Worm (Caenorhabditis elegans): ENCODE data around the gene nhr-32.

Gene nhr-32

DNA sequence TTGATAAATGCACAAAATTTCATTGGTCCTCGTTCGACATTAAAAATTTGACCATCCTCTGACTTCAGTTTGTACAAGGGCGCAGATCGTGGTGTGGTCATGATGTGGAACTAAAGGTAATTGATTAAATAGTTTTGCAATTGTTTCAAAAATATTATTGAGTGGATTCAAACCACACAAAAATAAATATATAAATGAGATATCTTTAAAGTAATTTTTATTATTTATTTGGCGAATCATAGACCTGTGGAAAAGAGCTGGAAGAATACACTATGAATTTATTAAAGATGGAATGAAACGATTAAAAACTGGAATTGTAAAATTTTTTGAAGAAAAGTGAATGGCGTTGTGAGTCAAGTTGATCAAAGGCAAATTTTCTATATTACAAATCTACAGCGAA is 28.3 kb upstream of the nhr-32 start, which contains the start of gene skr-20:
Gene skr-20 (minus strand): TSS at position 101 of the 400 bp plus-strand sequence.
- TF ChIP-seq T22C8.4 (GFP tag; IDR thresholded peaks at IDR 0.05) (no peak), med-1 (GFP tag; optimal IDR thresholded peaks at IDR 0.05; ENCODE audit: insufficient read depth) (no peak)

ce11 chrX:13224608-13225007 is 27.2 kb upstream of the nhr-32 start, which contains the start of gene skr-19:
Gene skr-19 (minus strand): TSS chrX:13224708.
- TF ChIP-seq T22C8.4 (GFP tag; IDR thresholded peaks at IDR 0.05) (no peak), med-1 (GFP tag; optimal IDR thresholded peaks at IDR 0.05; ENCODE audit: insufficient read depth) (no peak), ztf-23 (GFP tag; IDR thresholded peaks at IDR 0.05) (no peak), ref-1 (GFP tag; conservative IDR thresholded peaks at IDR 0.05) (no peak), tab-1 (GFP tag; IDR thresholded peaks at IDR 0.05) (no peak), ztf-29 (GFP tag; IDR thresholded peaks at IDR 0.05) (no peak), flt-1 (GFP tag; IDR thresholded peaks at IDR 0.05) (no peak), klf-2 (GFP tag; conservative IDR thresholded peaks at IDR 0.05) (no peak), cog-1 (tag; optimal IDR thresholded peaks at IDR 0.05) (no peak)

- TF ChIP-seq T22C8.4 (GFP tag; IDR thresholded peaks at IDR 0.05), result no peak
- peak; percentile 17 for TF ChIP-seq cog-1 (tag; optimal IDR thresholded peaks at IDR 0.05)
Measured at ce11 chrX:13225111-13225905, 26.5 kb upstream of the nhr-32 start.

ce11 chrX:13226614-13227096 is 25.1 kb upstream of the nhr-32 start, which contains the start of gene skr-21:
Gene skr-21 (minus strand): TSS chrX:13226664.
- no peak for TF ChIP-seq ztf-29 (GFP tag; IDR thresholded peaks at IDR 0.05)
- TF ChIP-seq klf-2 (GFP tag; conservative IDR thresholded peaks at IDR 0.05), result no peak
- no peak for TF ChIP-seq ztf-23 (GFP tag; IDR thresholded peaks at IDR 0.05)
- TF ChIP-seq ref-1 (GFP tag; conservative IDR thresholded peaks at IDR 0.05), result no peak
- peak; percentile 35 for TF ChIP-seq cog-1 (tag; optimal IDR thresholded peaks at IDR 0.05)
- TF ChIP-seq med-1 (GFP tag; optimal IDR thresholded peaks at IDR 0.05; ENCODE audit: insufficient read depth), result no peak
- TF ChIP-seq tab-1 (GFP tag; IDR thresholded peaks at IDR 0.05), result no peak
- peak; percentile 87 for TF ChIP-seq T22C8.4 (GFP tag; IDR thresholded peaks at IDR 0.05)
- no peak; the same call in 1 of the 2 replicates for TF ChIP-seq flt-1 (GFP tag; IDR thresholded peaks at IDR 0.05)

- no peak for TF ChIP-seq flt-1 (GFP tag; IDR thresholded peaks at IDR 0.05)
- no peak for TF ChIP-seq ztf-29 (GFP tag; IDR thresholded peaks at IDR 0.05)
- TF ChIP-seq T22C8.4 (GFP tag; IDR thresholded peaks at IDR 0.05), result no peak
- TF ChIP-seq cog-1 (tag; optimal IDR thresholded peaks at IDR 0.05), result no peak
- TF ChIP-seq ztf-23 (GFP tag; IDR thresholded peaks at IDR 0.05), result no peak
- TF ChIP-seq klf-2 (GFP tag; conservative IDR thresholded peaks at IDR 0.05), result no peak
- TF ChIP-seq tab-1 (GFP tag; IDR thresholded peaks at IDR 0.05), result no peak
- no peak for TF ChIP-seq ref-1 (GFP tag; conservative IDR thresholded peaks at IDR 0.05)
Measured at ce11 chrX:13227778-13228177, 24.0 kb upstream of the nhr-32 start.

DNA sequence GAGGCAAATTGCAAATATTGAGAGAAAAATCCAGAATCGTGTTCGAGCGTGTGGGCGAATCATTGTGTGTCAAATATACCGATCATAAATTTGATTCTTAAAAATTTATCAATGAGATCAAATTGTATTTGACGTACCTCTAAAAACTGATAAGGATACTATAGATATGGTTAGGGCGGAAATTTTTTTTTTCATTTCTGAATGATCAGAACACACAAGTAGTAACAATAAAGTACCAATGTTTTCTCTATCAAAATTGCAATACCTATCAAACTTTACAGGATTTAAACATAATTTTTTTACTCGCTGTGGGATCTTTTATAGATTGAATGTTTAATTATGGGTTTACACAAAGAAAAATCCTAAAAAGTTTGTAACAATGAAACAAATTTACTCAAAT is 19.5 kb upstream of the nhr-32 start, which contains the start of gene bgnt-1.5:
Gene bgnt-1.5 (minus strand): TSS at position 101 of the 400 bp plus-strand sequence.
- TF ChIP-seq ref-1 (GFP tag; conservative IDR thresholded peaks at IDR 0.05) (no peak), ztf-23 (GFP tag; IDR thresholded peaks at IDR 0.05) (no peak), cog-1 (tag; optimal IDR thresholded peaks at IDR 0.05) (no peak), tab-1 (GFP tag; IDR thresholded peaks at IDR 0.05) (no peak), klf-2 (GFP tag; conservative IDR thresholded peaks at IDR 0.05) (no peak), med-1 (GFP tag; optimal IDR thresholded peaks at IDR 0.05; ENCODE audit: insufficient read depth) (no peak), flt-1 (GFP tag; IDR thresholded peaks at IDR 0.05) (no peak), ztf-29 (GFP tag; IDR thresholded peaks at IDR 0.05) (no peak), T22C8.4 (GFP tag; IDR thresholded peaks at IDR 0.05) (no peak)

DNA sequence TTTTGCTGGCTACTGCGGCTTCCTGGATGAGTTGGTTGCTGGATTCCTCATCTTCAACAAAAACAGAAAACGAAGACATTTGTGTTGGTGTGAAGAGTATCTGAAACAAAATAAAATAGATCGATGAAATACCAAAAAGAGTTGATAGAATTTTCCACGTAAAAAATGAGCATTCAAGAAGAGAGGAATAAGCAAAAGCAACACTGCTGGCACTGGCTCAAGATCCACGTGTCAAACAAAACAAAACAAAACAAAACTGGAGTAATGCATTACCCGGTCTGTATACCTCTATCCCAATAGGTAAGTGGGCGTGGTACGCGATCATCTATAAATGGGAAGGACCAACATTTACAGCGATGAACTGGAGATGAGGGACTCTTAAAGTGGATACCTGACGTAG is 16.9 kb upstream of the nhr-32 start, which contains the start of gene K08H2.2:
Gene K08H2.2 (minus strand): TSS at position 101 of the 400 bp plus-strand sequence.
- TF ChIP-seq flt-1 (GFP tag; IDR thresholded peaks at IDR 0.05) (no peak), ztf-23 (GFP tag; IDR thresholded peaks at IDR 0.05) (no peak), med-1 (GFP tag; optimal IDR thresholded peaks at IDR 0.05; ENCODE audit: insufficient read depth) (no peak), tab-1 (GFP tag; IDR thresholded peaks at IDR 0.05) (no peak), cog-1 (tag; optimal IDR thresholded peaks at IDR 0.05) (no peak), T22C8.4 (GFP tag; IDR thresholded peaks at IDR 0.05) (no peak), klf-2 (GFP tag; conservative IDR thresholded peaks at IDR 0.05) (no peak), ref-1 (GFP tag; conservative IDR thresholded peaks at IDR 0.05) (no peak), ztf-29 (GFP tag; IDR thresholded peaks at IDR 0.05) (no peak)

DNA sequence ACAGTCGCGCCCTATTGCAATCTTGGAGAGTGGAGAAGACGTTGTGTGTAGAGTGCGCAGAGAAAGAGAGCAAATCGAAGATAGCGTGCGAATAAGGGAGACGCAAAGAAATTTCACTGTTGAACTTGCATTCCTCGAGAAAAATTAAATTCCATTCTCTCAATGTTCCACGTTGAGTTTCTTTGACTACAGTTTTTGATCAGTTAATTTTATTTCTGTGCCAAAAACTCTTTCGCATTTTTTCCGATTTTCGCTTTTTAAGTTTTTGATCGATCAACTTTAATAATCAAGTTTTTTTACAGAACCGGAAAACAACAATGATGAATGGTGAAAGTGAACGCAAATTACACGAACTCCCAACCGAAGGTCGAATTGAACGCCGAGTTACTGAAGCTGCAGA is 14.7 kb upstream of the nhr-32 start, which contains the start of gene K08H2.3:
Gene K08H2.3 (plus strand): TSS at position 301 of the 400 bp plus-strand sequence.
- no peak for TF ChIP-seq klf-2 (GFP tag; conservative IDR thresholded peaks at IDR 0.05)
- no peak for TF ChIP-seq flt-1 (GFP tag; IDR thresholded peaks at IDR 0.05)
- no peak for TF ChIP-seq med-1 (GFP tag; optimal IDR thresholded peaks at IDR 0.05; ENCODE audit: insufficient read depth)

ce11 chrX:13238197-13238596 is 13.6 kb upstream of the nhr-32 start, which contains the start of gene K08H2.4:
Gene K08H2.4 (plus strand): TSS chrX:13238497.
- TF ChIP-seq flt-1 (GFP tag; IDR thresholded peaks at IDR 0.05) (no peak), klf-2 (GFP tag; conservative IDR thresholded peaks at IDR 0.05) (no peak)

DNA sequence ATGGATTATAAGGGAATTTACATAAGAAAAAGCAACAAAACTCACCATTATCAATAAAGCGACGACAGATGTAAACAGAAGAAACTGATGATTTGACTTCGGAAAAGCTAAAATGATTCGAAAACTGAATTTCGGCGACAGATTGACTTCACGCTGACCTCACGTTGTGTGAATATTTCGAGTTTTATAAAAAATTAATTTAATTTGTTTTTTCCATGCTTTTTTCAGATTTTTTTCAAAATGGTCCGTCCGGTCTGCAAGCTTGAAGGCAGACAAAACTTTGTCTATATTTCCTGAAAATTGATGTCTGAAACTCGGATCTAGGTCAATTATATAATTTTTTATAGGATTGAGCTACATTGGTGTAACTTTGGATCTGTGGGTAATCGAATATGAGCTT is 9.5 kb upstream of the nhr-32 start, which contains the start of gene K08H2.5:
Gene K08H2.5 (minus strand): TSS at position 101 of the 400 bp plus-strand sequence.
- TF ChIP-seq tab-1 (GFP tag; IDR thresholded peaks at IDR 0.05) (no peak), flt-1 (GFP tag; IDR thresholded peaks at IDR 0.05) (no peak), med-1 (GFP tag; optimal IDR thresholded peaks at IDR 0.05; ENCODE audit: insufficient read depth) (no peak)

All from whole organism, midembryonic.